Worm (Caenorhabditis elegans) whole organism, L2 larva: Measurements from ENCODE around the gene F11C1.7.

Experiments
- F13H6.1 ChIP-seq: sonication (generic microtip); optimal IDR thresholded peaks from 2 replicates; lab custom pipeline; 2016; ENCODE audit warnings: missing genetic modification characterization, missing compliant biosample characterization
- ama-1 ChIP-seq: fragments of 150-350 bp; optimal IDR thresholded peaks from 2 replicates; lab custom pipeline; 2018; ENCODE audit warnings: inconsistent platforms
- ceh-16 ChIP-seq: fragments of 150-350 bp; optimal IDR thresholded peaks from 2 replicates; lab custom pipeline; 2014; ENCODE audit warnings: missing biosample characterization, missing genetic modification characterization
- ceh-82 ChIP-seq: fragments of 150-350 bp; optimal IDR thresholded peaks from 2 replicates; lab custom pipeline; 2014; ENCODE audit warnings: missing biosample characterization, missing genetic modification characterization
- elt-3 ChIP-seq: sonication (generic microtip); optimal IDR thresholded peaks from 2 replicates; lab custom pipeline; 2017; ENCODE audit warnings: missing biosample characterization, missing genetic modification characterization
- lin-39 ChIP-seq: fragments of 150-350 bp; optimal IDR thresholded peaks from 2 replicates; lab custom pipeline; 2014; ENCODE audit warnings: missing biosample characterization, missing genetic modification reagents, missing genetic modification characterization
- nhr-10 ChIP-seq: sonication (generic microtip); optimal IDR thresholded peaks from 2 replicates; lab custom pipeline; 2017; ENCODE audit warnings: missing biosample characterization, missing genetic modification characterization
- nhr-11 ChIP-seq: fragments of 150-350 bp; optimal IDR thresholded peaks from 2 replicates; lab custom pipeline; 2014; ENCODE audit warnings: missing biosample characterization, missing genetic modification characterization
- nhr-23 ChIP-seq: fragments of 150-350 bp; optimal IDR thresholded peaks from 2 replicates; lab custom pipeline; 2014; ENCODE audit warnings: missing biosample characterization, missing genetic modification reagents, missing genetic modification characterization
- nhr-237 ChIP-seq: fragments of 150-350 bp; optimal IDR thresholded peaks from 2 replicates; lab custom pipeline; 2014; ENCODE audit warnings: missing biosample characterization, missing genetic modification characterization
- unc-39 ChIP-seq: fragments of 150-350 bp; optimal IDR thresholded peaks from 2 replicates; lab custom pipeline; 2014; ENCODE audit warnings: missing biosample characterization, missing genetic modification characterization
- unc-62 ChIP-seq: fragments of 150-350 bp; optimal IDR thresholded peaks from 2 replicates; lab custom pipeline; 2014; ENCODE audit warnings: missing biosample characterization, missing genetic modification reagents, missing genetic modification characterization
- ztf-11 ChIP-seq: sonication (generic microtip); optimal IDR thresholded peaks from 2 replicates; lab custom pipeline; 2017; ENCODE audit warnings: missing biosample characterization, missing genetic modification characterization
- ztf-4 ChIP-seq: fragments of 150-350 bp; optimal IDR thresholded peaks from 2 replicates; lab custom pipeline; 2014; ENCODE audit warnings: missing biosample characterization, missing genetic modification characterization

ce11 chrX:13034333-13034732 is 45.2 kb downstream of the F11C1.7 start:
- TF ChIP-seq nhr-11 (tag; lab: Kevin White, UChicago) (no peak), nhr-23 (no peak), unc-39 (no peak), ztf-4 (tag; lab: Kevin White, UChicago) (no peak), elt-3 (tag; lab: Kevin White, UChicago) (no peak), F13H6.1 (no peak), nhr-237 (no peak), ceh-16 (tag; lab: Kevin White, UChicago) (no peak), nhr-10 (no peak), ceh-82 (tag; lab: Kevin White, UChicago) (no peak), ama-1 (no peak), lin-39 (tag; lab: Kevin White, UChicago) (no peak), ztf-11 (tag; lab: Kevin White, UChicago) (no peak), unc-62 (no peak)
